Fruit fly (Drosophila melanogaster): ENCODE results near the gene Naa30A.

The Naa30A gene

DNA sequence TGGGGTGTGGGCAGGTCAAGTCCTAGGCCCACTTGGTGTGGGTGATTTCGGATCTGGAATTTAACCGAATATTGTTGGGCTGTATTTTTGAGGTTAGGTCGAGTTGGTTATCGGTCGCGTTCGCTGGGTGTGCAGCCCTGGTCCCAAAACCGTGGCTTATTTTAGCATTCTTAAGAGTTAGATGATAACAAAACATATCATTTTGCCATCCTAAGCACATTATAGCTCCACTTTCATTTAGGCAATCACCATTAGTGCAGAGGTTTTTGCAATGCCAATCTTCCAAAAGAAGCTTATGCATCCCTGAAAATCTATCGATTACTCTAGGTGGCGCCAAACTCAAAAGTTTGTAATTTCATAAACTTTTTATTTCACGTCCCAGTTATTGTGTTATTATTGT is 7.3 kb downstream of the Naa30A start, which contains the start of gene MTPAP (continued):
- TF ChIP-seq nerfin-2 (GFP tag; IDR thresholded peaks at IDR 0.05; ENCODE audit: partially characterized antibody) (peak; percentile 66), CG18476 (GFP tag; optimal IDR thresholded peaks at IDR 0.05) (no peak), CG11696 (GFP tag; IDR thresholded peaks at IDR 0.05) (no peak), PHDP (tag; optimal IDR thresholded peaks at IDR 0.05) (no peak), CTCF (GFP tag; optimal IDR thresholded peaks at IDR 0.05) (peak; percentile 61), zf30C (GFP tag; optimal IDR thresholded peaks at IDR 0.05) (no peak), sisA (GFP tag; IDR thresholded peaks at IDR 0.05) (no peak), CG4617 (GFP tag; optimal IDR thresholded peaks at IDR 0.05; ENCODE audit: borderline replicate concordance) (peak; percentile 51), kni (GFP tag; optimal IDR thresholded peaks at IDR 0.05) (no peak), CG14014 (GFP tag; IDR thresholded peaks at IDR 0.05) (no peak), run (tag; optimal IDR thresholded peaks at IDR 0.05) (no peak), CG1603 (tag; optimal IDR thresholded peaks at IDR 0.05) (no peak), CG7928 (GFP tag; optimal IDR thresholded peaks at IDR 0.05) (peak; percentile 97), CG31441 (GFP tag; IDR thresholded peaks at IDR 0.05) (no peak), D19A (tag; optimal IDR thresholded peaks at IDR 0.05) (no peak), her (GFP tag; optimal IDR thresholded peaks at IDR 0.05) (peak; percentile 14), CG13775 (GFP tag; optimal IDR thresholded peaks at IDR 0.05) (peak; percentile 35), CG7987 (GFP tag; optimal IDR thresholded peaks at IDR 0.05) (no peak), Bdp1 (GFP tag; optimal IDR thresholded peaks at IDR 0.05) (no peak), Hand (GFP tag; optimal IDR thresholded peaks at IDR 0.05) (no peak), CG18599 (GFP tag; optimal IDR thresholded peaks at IDR 0.05) (no peak), CG4854 (GFP tag; optimal IDR thresholded peaks at IDR 0.05) (no peak), da (GFP tag; optimal IDR thresholded peaks at IDR 0.05) (no peak), Nf-YB (GFP tag; optimal IDR thresholded peaks at IDR 0.05) (no peak), Ptx1 (GFP tag; IDR thresholded peaks at IDR 0.05) (no peak), az2 (GFP tag; optimal IDR thresholded peaks at IDR 0.05) (no peak), pho (GFP tag; optimal IDR thresholded peaks at IDR 0.05) (peak; percentile 14), scrt (GFP tag; optimal IDR thresholded peaks at IDR 0.05) (no peak), CG2116 (GFP tag; optimal IDR thresholded peaks at IDR 0.05) (peak; percentile 81), TFAM (GFP tag; optimal IDR thresholded peaks at IDR 0.05) (no peak), CkIIα-i1 (GFP tag; IDR thresholded peaks at IDR 0.05) (no peak), Eip74EF (GFP tag; optimal IDR thresholded peaks at IDR 0.05) (no peak), CG33213 (GFP tag; optimal IDR thresholded peaks at IDR 0.05) (no peak), CG1792 (GFP tag; optimal IDR thresholded peaks at IDR 0.05) (no peak), D19B (GFP tag; optimal IDR thresholded peaks at IDR 0.05) (no peak), trem (tag; optimal IDR thresholded peaks at IDR 0.05) (peak; percentile 64), CG3281 (GFP tag; optimal IDR thresholded peaks at IDR 0.05) (no peak), CG15479 (GFP tag; optimal IDR thresholded peaks at IDR 0.05) (no peak), CG34422 (GFP tag; IDR thresholded peaks at IDR 0.05) (peak; percentile 66; the same call in 2 of the 3 replicates), eve (GFP tag; optimal IDR thresholded peaks at IDR 0.05) (no peak), CG8089 (GFP tag; optimal IDR thresholded peaks at IDR 0.05) (no peak), CG4424 (GFP tag; optimal IDR thresholded peaks at IDR 0.05) (no peak), Hsf (GFP tag; optimal IDR thresholded peaks at IDR 0.05) (peak; percentile 50), pum (GFP tag; optimal IDR thresholded peaks at IDR 0.05) (no peak), zen (tag; optimal IDR thresholded peaks at IDR 0.05) (no peak), CG3065 (GFP tag; optimal IDR thresholded peaks at IDR 0.05) (no peak), nerfin-1 (tag; optimal IDR thresholded peaks at IDR 0.05) (no peak), crol (GFP tag; IDR thresholded peaks at IDR 0.05) (no peak), ap (GFP tag; IDR thresholded peaks at IDR 0.05) (no peak), CG2120 (GFP tag; optimal IDR thresholded peaks at IDR 0.05) (peak; percentile 28), CG10366 (GFP tag; IDR thresholded peaks at IDR 0.05) (no peak), Antp (GFP tag; optimal IDR thresholded peaks at IDR 0.05) (peak; percentile 14)

Measured in whole organism, embryonic.